Fruit fly (Drosophila melanogaster) whole organism, prepupa: Measurements from ENCODE around the gene CG12316.

ENCODE experiments used
- CG10631 ChIP-seq: fragments of 200-800 bp; sonication (Bioruptor generic); optimal IDR thresholded peaks from 2 replicates; lab custom pipeline; 2016; ENCODE audit warnings: missing biosample characterization, missing genetic modification characterization
- CG11762 ChIP-seq: fragments of 200-800 bp; sonication (Bioruptor generic); optimal IDR thresholded peaks from 3 replicates; lab custom pipeline; 2016; ENCODE audit warnings: missing biosample characterization, missing genetic modification characterization; ENCODE audit not compliant: insufficient read depth
- CG11902 ChIP-seq: fragments of 200-800 bp; sonication (Bioruptor generic); optimal IDR thresholded peaks from 3 replicates; lab custom pipeline; 2016; ENCODE audit warnings: missing biosample characterization, missing genetic modification characterization
- CG15336 ChIP-seq: fragments of 200-800 bp; sonication (Bioruptor generic); IDR thresholded peaks from 2 replicates; pipeline ENCODE4 v1.3.6; 2022; ENCODE audit warnings: missing biosample characterization, missing genetic modification characterization
- CG1621 ChIP-seq: fragments of 200-800 bp; sonication (Bioruptor generic); optimal IDR thresholded peaks from 3 replicates; lab custom pipeline; 2018; ENCODE audit warnings: missing biosample characterization, mild to moderate bottlenecking, missing genetic modification characterization
- CG3032 ChIP-seq: fragments of 200-800 bp; optimal IDR thresholded peaks from 2 replicates; lab custom pipeline; 2019; ENCODE audit warnings: missing biosample characterization, mild to moderate bottlenecking, missing genetic modification characterization, moderate library complexity
- CG31627 ChIP-seq: fragments of 200-800 bp; sonication (Bioruptor generic); optimal IDR thresholded peaks from 3 replicates; lab custom pipeline; 2016; ENCODE audit warnings: missing biosample characterization, missing genetic modification characterization
- CG34406 ChIP-seq: fragments of 200-800 bp; sonication (Bioruptor generic); optimal IDR thresholded peaks from 3 replicates; lab custom pipeline; 2016; ENCODE audit warnings: missing biosample characterization, missing genetic modification characterization
- CG3919 ChIP-seq: fragments of 200-800 bp; sonication (Bioruptor generic); optimal IDR thresholded peaks from 3 replicates; lab custom pipeline; 2016; ENCODE audit warnings: missing biosample characterization, missing genetic modification characterization
- CG4318 ChIP-seq: fragments of 200-800 bp; sonication (Bioruptor generic); optimal IDR thresholded peaks from 3 replicates; lab custom pipeline; 2017; ENCODE audit warnings: missing biosample characterization, mild to moderate bottlenecking, missing genetic modification characterization
- CG6163 ChIP-seq: fragments of 200-800 bp; sonication (Bioruptor generic); IDR thresholded peaks from 3 replicates; pipeline ENCODE4 v1.3.6; 2022; ENCODE audit warnings: missing biosample characterization, missing genetic modification characterization
- CG6276 ChIP-seq: fragments of 200-800 bp; sonication (Bioruptor generic); optimal IDR thresholded peaks from 2 replicates; lab custom pipeline; 2017; ENCODE audit warnings: missing biosample characterization, mild to moderate bottlenecking, missing genetic modification characterization
- CG6792 ChIP-seq: fragments of 200-800 bp; sonication (Bioruptor generic); optimal IDR thresholded peaks from 3 replicates; lab custom pipeline; 2016; ENCODE audit warnings: missing biosample characterization, missing genetic modification characterization
- CG7368 ChIP-seq: fragments of 200-800 bp; sonication (Bioruptor generic); optimal IDR thresholded peaks from 3 replicates; lab custom pipeline; 2016; ENCODE audit warnings: missing biosample characterization, missing genetic modification characterization
- CG8319 ChIP-seq: fragments of 200-800 bp; sonication (Bioruptor generic); optimal IDR thresholded peaks from 3 replicates; lab custom pipeline; 2016; ENCODE audit warnings: missing biosample characterization, missing genetic modification characterization
- CG8632 ChIP-seq: fragments of 200-800 bp; sonication (Bioruptor generic); optimal IDR thresholded peaks from 3 replicates; lab custom pipeline; 2016; ENCODE audit warnings: missing biosample characterization, missing genetic modification characterization
- CG9139 ChIP-seq: fragments of 200-800 bp; sonication (Bioruptor generic); optimal IDR thresholded peaks from 3 replicates; lab custom pipeline; 2017; ENCODE audit warnings: missing biosample characterization, mild to moderate bottlenecking, missing genetic modification characterization
- Eip75B ChIP-seq: fragments of 200-800 bp; sonication (Bioruptor generic); optimal IDR thresholded peaks from 3 replicates; lab custom pipeline; 2016; ENCODE audit warnings: missing biosample characterization, missing genetic modification characterization
- Eip78C ChIP-seq: fragments of 200-800 bp; sonication (Bioruptor generic); peaks from one replicate; lab custom pipeline; 2016; ENCODE audit warnings: missing biosample characterization, missing genetic modification characterization
- Eip93F ChIP-seq: fragments of 200-800 bp; sonication (Bioruptor generic); optimal IDR thresholded peaks from 2 replicates; lab custom pipeline; 2016; ENCODE audit warnings: missing biosample characterization, mild to moderate bottlenecking, missing genetic modification characterization
- Ets96B ChIP-seq: fragments of 200-800 bp; optimal IDR thresholded peaks from 2 replicates; lab custom pipeline; 2019; ENCODE audit warnings: missing biosample characterization, mild to moderate bottlenecking, missing genetic modification characterization, moderate library complexity
- Gug ChIP-seq: fragments of 200-800 bp; sonication (Bioruptor generic); IDR thresholded peaks from 2 replicates; pipeline ENCODE4 v1.3.6; 2022; ENCODE audit warnings: missing biosample characterization, missing genetic modification characterization
- Hr38 ChIP-seq: sonication (Bioruptor generic); optimal IDR thresholded peaks from 2 replicates; lab custom pipeline; 2016; ENCODE audit warnings: missing biosample characterization, missing genetic modification characterization
- Hr39 ChIP-seq: fragments of 200-800 bp; sonication (Bioruptor generic); optimal IDR thresholded peaks from 2 replicates; lab custom pipeline; 2016; ENCODE audit warnings: missing biosample characterization, missing genetic modification characterization
- Hr4 ChIP-seq: fragments of 200-800 bp; sonication (Bioruptor generic); optimal IDR thresholded peaks from 3 replicates; lab custom pipeline; 2016; ENCODE audit warnings: missing biosample characterization, missing genetic modification characterization
- Lpt ChIP-seq: fragments of 200-800 bp; sonication (Bioruptor generic); optimal IDR thresholded peaks from 3 replicates; lab custom pipeline; 2016; ENCODE audit warnings: missing biosample characterization, missing genetic modification characterization
- Smox ChIP-seq: fragments of 200-800 bp; sonication (Bioruptor generic); optimal IDR thresholded peaks from 3 replicates; lab custom pipeline; 2016; ENCODE audit warnings: missing biosample characterization, missing genetic modification characterization
- Sox102F ChIP-seq: fragments of 200-800 bp; sonication (Bioruptor generic); optimal IDR thresholded peaks from 2 replicates; lab custom pipeline; 2016; ENCODE audit warnings: missing biosample characterization, mild to moderate bottlenecking, missing genetic modification characterization
- Sox15 ChIP-seq: fragments of 200-800 bp; sonication (Bioruptor generic); optimal IDR thresholded peaks from 3 replicates; lab custom pipeline; 2016; ENCODE audit warnings: missing biosample characterization, missing genetic modification characterization
- achi ChIP-seq: fragments of 200-800 bp; sonication (Bioruptor generic); optimal IDR thresholded peaks from 3 replicates; lab custom pipeline; 2016; ENCODE audit warnings: missing biosample characterization, missing genetic modification characterization
- dac ChIP-seq: fragments of 200-800 bp; sonication (Bioruptor generic); optimal IDR thresholded peaks from 2 replicates; lab custom pipeline; 2017; ENCODE audit warnings: missing biosample characterization, mild to moderate bottlenecking, missing genetic modification characterization
- dsx ChIP-seq: fragments of 200-800 bp; optimal IDR thresholded peaks from 3 replicates; lab custom pipeline; 2019; ENCODE audit warnings: missing biosample characterization, mild to moderate bottlenecking, missing genetic modification characterization, moderate library complexity; ENCODE audit not compliant: poor library complexity, severe bottlenecking
- eg ChIP-seq: fragments of 200-800 bp; sonication (Bioruptor generic); IDR thresholded peaks from 3 replicates; pipeline ENCODE4 v1.3.6; 2022; ENCODE audit warnings: missing biosample characterization, missing genetic modification characterization
- esn ChIP-seq: fragments of 200-800 bp; sonication (Bioruptor generic); optimal IDR thresholded peaks from 2 replicates; lab custom pipeline; 2016; ENCODE audit warnings: missing biosample characterization, mild to moderate bottlenecking, missing genetic modification characterization, moderate library complexity
- fd59A ChIP-seq: fragments of 200-800 bp; sonication (Bioruptor generic); optimal IDR thresholded peaks from 2 replicates; lab custom pipeline; 2017; ENCODE audit warnings: missing biosample characterization, mild to moderate bottlenecking, missing genetic modification characterization, missing genetic modification reagents
- fd85E ChIP-seq: fragments of 200-800 bp; sonication (Bioruptor generic); optimal IDR thresholded peaks from 3 replicates; lab custom pipeline; 2016; ENCODE audit warnings: missing biosample characterization, missing genetic modification characterization
- fkh ChIP-seq: fragments of 200-800 bp; sonication (Bioruptor generic); optimal IDR thresholded peaks from 3 replicates; lab custom pipeline; 2017; ENCODE audit warnings: missing biosample characterization, mild to moderate bottlenecking, missing genetic modification characterization, moderate library complexity
- lz ChIP-seq: fragments of 200-800 bp; sonication (Bioruptor generic); optimal IDR thresholded peaks from 3 replicates; lab custom pipeline; 2016; ENCODE audit warnings: missing biosample characterization, missing genetic modification characterization
- net ChIP-seq: fragments of 200-800 bp; sonication (Bioruptor generic); optimal IDR thresholded peaks from 3 replicates; lab custom pipeline; 2016; ENCODE audit warnings: missing biosample characterization, missing genetic modification characterization
- pdm3 ChIP-seq: fragments of 200-800 bp; sonication (Bioruptor generic); optimal IDR thresholded peaks from 3 replicates; lab custom pipeline; 2016; ENCODE audit warnings: missing biosample characterization, missing genetic modification characterization
- salr ChIP-seq, 2 experiments: fragments of 200-800 bp; sonication (Bioruptor generic); optimal IDR thresholded peaks; 3 replicates each; lab custom pipeline; 2016 to 2018; ENCODE audit warnings: missing biosample characterization in 2 of 2, missing genetic modification characterization in 2 of 2, mild to moderate bottlenecking in 1 of 2
- spab ChIP-seq: fragments of 200-800 bp; sonication (Bioruptor generic); optimal IDR thresholded peaks from 2 replicates; lab custom pipeline; 2017; ENCODE audit warnings: missing biosample characterization, mild to moderate bottlenecking, missing genetic modification characterization, missing genetic modification reagents
- ss ChIP-seq, 2 experiments: fragments of 200-800 bp; sonication (Bioruptor generic); optimal IDR thresholded peaks; 2 replicates in 1 of 2; 3 replicates in 1 of 2; lab custom pipeline; 2017 to 2018; ENCODE audit warnings: mild to moderate bottlenecking in 2 of 2, missing biosample characterization in 2 of 2, missing genetic modification characterization in 2 of 2, moderate library complexity in 1 of 2
- svp ChIP-seq: fragments of 200-800 bp; sonication (Bioruptor generic); peaks from one replicate; lab custom pipeline; 2016; ENCODE audit warnings: missing biosample characterization, missing genetic modification characterization
- topi ChIP-seq: fragments of 200-800 bp; sonication (Bioruptor generic); optimal IDR thresholded peaks from 3 replicates; lab custom pipeline; 2016; ENCODE audit warnings: missing biosample characterization, missing genetic modification characterization

The CG12316 gene

DNA sequence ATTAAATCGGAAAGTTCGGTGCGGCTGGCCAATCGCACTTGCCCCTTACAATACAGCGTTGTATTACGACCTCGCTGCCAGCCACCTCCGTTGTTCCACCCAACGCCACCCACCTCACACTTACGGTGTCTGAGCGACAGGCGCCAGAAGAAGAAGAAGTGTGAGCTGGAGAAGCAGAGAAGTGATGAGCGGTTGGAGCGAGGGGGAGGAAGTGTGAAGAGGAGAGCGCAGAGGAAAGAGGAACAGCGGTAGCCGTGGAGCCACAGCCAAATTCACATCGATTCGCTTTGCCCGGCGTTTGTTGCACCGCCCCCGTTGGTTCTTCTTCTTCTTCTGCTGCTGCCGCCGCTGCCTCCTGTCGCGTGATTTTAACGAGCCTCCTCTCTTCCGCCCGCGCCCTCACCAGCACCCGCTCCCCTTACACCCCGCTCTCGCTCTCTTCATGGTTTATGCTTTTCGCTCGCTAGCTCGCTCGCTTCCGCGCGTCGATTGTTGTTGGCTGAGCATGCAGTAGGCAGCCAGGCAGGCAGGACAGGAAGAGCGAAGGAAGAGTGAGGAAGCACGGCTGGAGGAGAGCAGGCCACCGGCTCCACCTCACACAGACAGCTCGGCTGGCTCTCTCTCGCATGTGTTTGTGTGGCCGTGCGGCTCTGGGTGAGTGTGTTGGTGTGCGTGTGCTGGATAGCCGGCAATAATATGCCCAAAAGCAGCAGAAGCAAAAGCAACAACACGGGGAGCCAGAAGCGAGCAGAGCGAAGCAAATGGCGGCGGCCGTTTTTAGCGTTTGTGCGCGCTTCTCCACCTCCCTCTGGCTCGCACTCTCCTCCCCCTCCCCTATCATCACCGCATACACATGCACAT lies 32.5 kb downstream of the CG12316 start (continued):
- TF ChIP-seq CG3919 (GFP tag; lab: Kevin White, UChicago) (no peak), CG9139 (GFP tag; lab: Kevin White, UChicago) (peak; percentile 8), svp (GFP tag; lab: Kevin White, UChicago) (peak; percentile 72), pdm3 (GFP tag; lab: Kevin White, UChicago) (no peak), Lpt (GFP tag; lab: Kevin White, UChicago) (peak; percentile 37), Sox102F (GFP tag; lab: Kevin White, UChicago) (no peak), Ets96B (tag; lab: Kevin White, UChicago) (no peak), fd85E (GFP tag; lab: Kevin White, UChicago) (no peak), Hr4 (GFP tag; lab: Kevin White, UChicago) (no peak), achi (GFP tag; lab: Kevin White, UChicago) (no peak), CG4318 (GFP tag; lab: Kevin White, UChicago) (no peak), CG6163 (GFP tag; lab: Robert Waterston, UW) (peak; percentile 17; the same call in 1 of the 3 replicates), CG11762 (GFP tag; lab: Kevin White, UChicago) (no peak), eg (GFP tag; lab: Robert Waterston, UW) (0 out of 3 replicates have a peak, but pooled peaks have one; percentile 30), CG15336 (GFP tag; lab: Robert Waterston, UW) (no peak), CG8319 (GFP tag; lab: Kevin White, UChicago) (no peak)
- TF ChIP-seq, all 60 proteins: peak for 17

DNA sequence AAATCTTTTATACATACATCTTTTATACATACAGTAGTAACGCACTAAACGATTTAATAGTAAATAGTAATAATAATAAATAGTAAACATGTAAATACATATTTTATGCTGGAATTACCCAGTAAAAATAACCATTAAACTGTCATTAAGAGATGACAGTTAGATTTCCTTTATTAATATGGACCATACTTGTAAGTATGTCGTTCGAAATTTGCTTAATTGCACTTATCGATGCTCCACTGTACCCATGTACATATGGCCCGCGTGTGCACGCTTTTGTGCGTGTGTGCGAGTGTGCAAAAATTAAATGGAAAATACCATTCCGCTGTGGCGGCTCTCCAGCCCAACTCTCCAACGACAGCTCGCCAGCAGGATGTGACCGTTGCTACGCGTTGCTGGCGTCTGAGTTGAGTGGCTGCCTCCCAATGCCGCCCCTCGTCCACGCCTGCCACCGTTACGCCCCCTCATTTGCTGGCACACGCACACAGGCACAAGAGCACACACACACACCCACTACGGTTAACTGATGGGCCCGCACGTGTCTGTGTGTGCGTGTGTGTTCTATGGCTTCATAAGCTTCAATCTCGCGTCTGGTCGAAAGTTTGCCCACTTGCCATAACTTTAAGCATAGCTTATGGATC lies 33.9 kb downstream of the CG12316 start:
- peak; percentile 48 for TF ChIP-seq CG3919 (GFP tag; lab: Kevin White, UChicago)
- no peak for TF ChIP-seq Hr38 (GFP tag; lab: Kevin White, UChicago)
- TF ChIP-seq ss (GFP tag; optimal IDR thresholded peaks at IDR 0.05; lab: Kevin White, UChicago) = peak; percentile 38 to 56
- peak; percentile 15 for TF ChIP-seq CG7368 (GFP tag; lab: Kevin White, UChicago)
- TF ChIP-seq fd59A (GFP tag; lab: Kevin White, UChicago) = no peak
- no peak for TF ChIP-seq Lpt (GFP tag; lab: Kevin White, UChicago)
- TF ChIP-seq CG10631 = peak; percentile 17
- peak; percentile 17 for TF ChIP-seq Hr39 (GFP tag; lab: Kevin White, UChicago)
- TF ChIP-seq CG4318 (GFP tag; lab: Kevin White, UChicago) = peak; percentile 6
- TF ChIP-seq CG6276 (GFP tag; lab: Kevin White, UChicago) = peak; percentile 4
- TF ChIP-seq Sox15 (GFP tag; lab: Kevin White, UChicago) = peak; percentile 6
- peak; percentile 18 for TF ChIP-seq CG1621
- peak; percentile 43 for TF ChIP-seq dsx (GFP tag; lab: Kevin White, UChicago)
- no peak for TF ChIP-seq Smox (GFP tag; lab: Kevin White, UChicago)
- peak; percentile 8 for TF ChIP-seq CG11902 (GFP tag; lab: Kevin White, UChicago)
- peak; percentile 18 for TF ChIP-seq CG31627 (GFP tag; lab: Kevin White, UChicago)
- TF ChIP-seq Eip75B (GFP tag; lab: Kevin White, UChicago) = no peak
- TF ChIP-seq esn = no peak
- no peak for TF ChIP-seq Eip93F
- TF ChIP-seq fd85E (GFP tag; lab: Kevin White, UChicago) = no peak
- peak; percentile 5 for TF ChIP-seq achi (GFP tag; lab: Kevin White, UChicago)
- no peak for TF ChIP-seq dac
- no peak for TF ChIP-seq net (GFP tag; lab: Kevin White, UChicago)
- TF ChIP-seq CG11762 (GFP tag; lab: Kevin White, UChicago) = no peak
- TF ChIP-seq CG8319 (GFP tag; lab: Kevin White, UChicago) = no peak
- TF ChIP-seq lz (GFP tag; lab: Kevin White, UChicago) = no peak
- no peak for TF ChIP-seq salr (GFP tag; optimal IDR thresholded peaks at IDR 0.05; lab: Kevin White, UChicago)
- TF ChIP-seq CG8632 (GFP tag; lab: Kevin White, UChicago) = no peak
- peak; percentile 40 for TF ChIP-seq Ets96B (tag; lab: Kevin White, UChicago)
- TF ChIP-seq CG3032 (tag; lab: Kevin White, UChicago) = peak; percentile 57
- TF ChIP-seq fkh (GFP tag; lab: Kevin White, UChicago) = no peak
- TF ChIP-seq Eip78C = peak; percentile 57
- 0 out of 2 replicates have a peak, but pooled peaks have one; percentile 15 for TF ChIP-seq Gug (GFP tag; lab: Robert Waterston, UW)
- peak; percentile 54; the same call in 1 of the 3 replicates for TF ChIP-seq CG6163 (GFP tag; lab: Robert Waterston, UW)
- peak; percentile 14 for TF ChIP-seq topi (GFP tag; lab: Kevin White, UChicago)
- TF ChIP-seq CG6792 = no peak
- peak; percentile 16 for TF ChIP-seq CG34406
- peak; percentile 28 for TF ChIP-seq spab (GFP tag; lab: Kevin White, UChicago)
